Worm (Caenorhabditis elegans): Measurements from ENCODE around the gene sre-4.

The sre-4 gene

DNA sequence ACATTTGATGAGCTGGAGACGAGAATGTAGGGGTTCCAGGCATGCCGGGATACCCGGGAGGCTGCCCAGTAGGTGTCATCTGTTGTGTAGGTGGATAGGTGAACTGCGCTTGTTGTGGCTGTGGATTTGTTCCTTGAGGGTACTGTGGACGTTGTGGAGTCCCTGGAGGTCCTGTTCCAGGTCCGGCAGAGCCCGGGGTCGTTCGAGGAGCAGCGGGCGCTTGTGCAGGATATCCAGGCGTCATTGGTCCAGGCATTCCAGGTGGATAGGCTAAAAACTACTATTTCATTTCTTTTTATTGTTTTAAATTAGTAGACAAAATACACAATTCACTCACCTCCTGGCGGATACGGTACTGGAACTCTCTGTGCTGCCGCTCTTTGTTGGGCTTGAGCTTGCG lies 10.7 kb upstream of the sre-4 start:
- no peak for TF ChIP-seq bed-2 (GFP tag; IDR thresholded peaks at IDR 0.05)
- no peak for TF ChIP-seq attf-6 (GFP tag; IDR thresholded peaks at IDR 0.05)
- no peak for TF ChIP-seq zfh-2 (GFP tag; conservative IDR thresholded peaks at IDR 0.05)
- no peak for TF ChIP-seq snpc-4 (GFP tag; optimal IDR thresholded peaks at IDR 0.05)
- TF ChIP-seq snpc-4 (tag; optimal IDR thresholded peaks at IDR 0.05): no peak
- no peak for TF ChIP-seq repo-1 (tag; optimal IDR thresholded peaks at IDR 0.05)
- TF ChIP-seq Y53G8AR.9 (GFP tag; conservative IDR thresholded peaks at IDR 0.05): no peak
- no peak for TF ChIP-seq nfya-2 (GFP tag; IDR thresholded peaks at IDR 0.05)
- no peak for TF ChIP-seq cebp-2 (GFP tag; IDR thresholded peaks at IDR 0.05)
- no peak for TF ChIP-seq lag-1 (GFP tag; IDR thresholded peaks at IDR 0.05)
- no peak for TF ChIP-seq Y79H2A.3 (GFP tag; conservative IDR thresholded peaks at IDR 0.05)
- no peak for TF ChIP-seq sea-2 (GFP tag; IDR thresholded peaks at IDR 0.05)
- TF ChIP-seq Y67H2A.10 (GFP tag; conservative IDR thresholded peaks at IDR 0.05): no peak
- no peak for TF ChIP-seq fkh-3 (tag; optimal IDR thresholded peaks at IDR 0.05)
- no peak for TF ChIP-seq nhr-90 (tag; optimal IDR thresholded peaks at IDR 0.05)
- TF ChIP-seq let-526 (GFP tag; IDR thresholded peaks at IDR 0.05): no peak
- no peak for TF ChIP-seq mcd-1 (GFP tag; IDR thresholded peaks at IDR 0.05)
- TF ChIP-seq lsy-27 (tag; optimal IDR thresholded peaks at IDR 0.05; ENCODE audit: borderline replicate concordance, insufficient read depth): no peak
- no peak for TF ChIP-seq madf-6 (GFP tag; IDR thresholded peaks at IDR 0.05)
- no peak for TF ChIP-seq rpc-1 (optimal IDR thresholded peaks at IDR 0.05)
- no peak for TF ChIP-seq rpc-1 (tag; optimal IDR thresholded peaks at IDR 0.05)

DNA sequence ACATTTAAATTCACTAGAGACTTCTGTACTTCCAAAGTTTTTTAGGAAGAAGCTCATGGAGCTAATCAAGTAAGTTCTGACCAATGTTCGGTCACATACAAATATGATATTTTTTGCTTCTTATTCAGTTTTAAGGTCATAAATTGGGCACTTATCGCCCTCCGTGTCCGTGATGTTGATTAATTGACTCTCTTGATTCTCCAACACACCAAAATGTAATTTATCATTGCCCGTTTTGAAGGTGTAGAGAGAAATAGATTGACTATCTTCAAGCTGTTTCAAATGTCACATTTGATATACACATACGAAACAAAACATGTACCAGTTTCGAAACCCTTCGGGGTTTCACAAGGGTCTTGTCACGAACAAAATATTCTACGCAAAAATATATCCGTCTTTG lies 6.1 kb upstream of the sre-4 start:
- no peak for TF ChIP-seq zim-3 (tag; optimal IDR thresholded peaks at IDR 0.05)
- TF ChIP-seq lin-26 (GFP tag; IDR thresholded peaks at IDR 0.05): no peak
- TF ChIP-seq lir-1 (GFP tag; conservative IDR thresholded peaks at IDR 0.05): no peak
- TF ChIP-seq nfyb-1 (GFP tag; IDR thresholded peaks at IDR 0.05): no peak
- no peak for TF ChIP-seq ztf-28 (GFP tag; IDR thresholded peaks at IDR 0.05)
- TF ChIP-seq snpc-3.4 (tag; optimal IDR thresholded peaks at IDR 0.05): no peak
- no peak for TF ChIP-seq ceh-79 (tag; optimal IDR thresholded peaks at IDR 0.05)
- no peak for TF ChIP-seq ama-1 (optimal IDR thresholded peaks at IDR 0.05)
- TF ChIP-seq ama-1 (GFP tag; optimal IDR thresholded peaks at IDR 0.05): no peak
- TF ChIP-seq mcd-1 (GFP tag; IDR thresholded peaks at IDR 0.05): no peak
- no peak for TF ChIP-seq die-1 (tag; optimal IDR thresholded peaks at IDR 0.05)

DNA sequence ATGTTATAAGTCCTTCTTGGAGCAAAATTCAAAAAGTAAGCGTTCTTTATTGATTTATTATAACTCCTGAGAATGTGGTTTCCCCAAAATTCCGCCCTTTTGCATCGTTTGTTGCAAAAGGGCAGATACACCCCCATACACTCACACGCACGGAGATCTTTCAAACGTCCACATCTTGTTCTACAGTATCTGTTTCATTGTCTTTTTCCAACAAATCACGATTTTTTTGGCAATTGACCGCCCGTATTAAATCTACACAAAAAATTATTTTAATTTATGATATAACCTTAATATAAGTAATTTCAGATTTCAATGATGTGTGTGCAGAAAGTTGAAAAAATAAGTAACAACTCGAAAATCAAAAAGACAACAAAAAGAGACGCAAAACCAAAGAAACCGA lies 4.9 kb upstream of the sre-4 start, which contains the start of gene T13F2.4:
Gene T13F2.4 (plus strand): TSS at position 301 of the 400 bp plus-strand sequence.
- TF ChIP-seq ceh-40 (GFP tag; IDR thresholded peaks at IDR 0.05): no peak
- no peak for TF ChIP-seq ztf-22 (GFP tag; optimal IDR thresholded peaks at IDR 0.05)
- no peak for TF ChIP-seq akir-1 (GFP tag; optimal IDR thresholded peaks at IDR 0.05)
- TF ChIP-seq tbx-9 (tag; optimal IDR thresholded peaks at IDR 0.05; ENCODE audit: borderline replicate concordance): no peak
- TF ChIP-seq ztf-6 (GFP tag; IDR thresholded peaks at IDR 0.05): no peak
- no peak for TF ChIP-seq somi-1 (GFP tag; optimal IDR thresholded peaks at IDR 0.05)

DNA sequence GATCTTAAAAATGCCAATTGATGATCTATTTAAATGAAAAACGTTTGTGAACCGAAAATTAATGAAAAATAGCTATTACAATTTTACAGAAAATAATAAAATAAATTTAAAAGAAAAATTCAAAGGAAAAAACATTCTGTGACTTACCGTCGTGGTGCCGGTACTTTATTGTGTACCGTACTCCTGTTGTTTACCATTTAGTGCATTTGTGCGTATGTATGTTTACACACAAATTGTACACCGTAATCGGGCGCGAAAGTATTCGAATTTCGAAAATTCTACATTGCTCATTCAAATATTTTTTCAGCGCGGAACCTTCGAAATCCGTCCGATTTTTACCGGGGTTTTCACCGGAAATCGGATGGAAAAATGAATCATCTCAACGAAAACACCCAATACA lies 6.6 kb downstream of the sre-4 start, which contains the start of gene T13F2.6:
Gene T13F2.6 (plus strand): TSS at position 306 of the 400 bp plus-strand sequence.
- TF ChIP-seq D2030.7 (GFP tag; IDR thresholded peaks at IDR 0.05): peak; percentile 94
- TF ChIP-seq ceh-91 (GFP tag; IDR thresholded peaks at IDR 0.05): peak; percentile 93
- TF ChIP-seq hmg-1.2 (GFP tag; IDR thresholded peaks at IDR 0.05): peak; percentile 64; the same call in 1 of the 2 replicates
- TF ChIP-seq madf-6 (GFP tag; IDR thresholded peaks at IDR 0.05): peak; percentile 97
- TF ChIP-seq snpc-3.4 (tag; optimal IDR thresholded peaks at IDR 0.05): peak; percentile 80
- peak; percentile 100 for TF ChIP-seq lsl-1 (GFP tag; optimal IDR thresholded peaks at IDR 0.05)
- TF ChIP-seq xnd-1 (tag; optimal IDR thresholded peaks at IDR 0.05): peak; percentile 76
- TF ChIP-seq dpl-1 (GFP tag; optimal IDR thresholded peaks at IDR 0.05): peak; percentile 79
- peak; percentile 91 for TF ChIP-seq snpc-1.3 (tag; optimal IDR thresholded peaks at IDR 0.05; ENCODE audit: insufficient read depth)
- peak; percentile 73 for TF ChIP-seq unc-130 (GFP tag; optimal IDR thresholded peaks at IDR 0.05)
- TF ChIP-seq lin-35 (GFP tag; optimal IDR thresholded peaks at IDR 0.05): peak in 1 of 3 experiments; percentile 51
- peak; percentile 92 for TF ChIP-seq efl-1 (GFP tag; optimal IDR thresholded peaks at IDR 0.05)
- no peak for TF ChIP-seq ceh-79 (tag; optimal IDR thresholded peaks at IDR 0.05)
- TF ChIP-seq hlh-12 (tag; optimal IDR thresholded peaks at IDR 0.05): no peak

Data from whole organism, young adult.